Worm (Caenorhabditis elegans): ENCODE measurements around the gene fbxa-151.

- no peak for TF ChIP-seq ama-1 (optimal IDR thresholded peaks at IDR 0.05)
- TF ChIP-seq hmbx-1 (tag; optimal IDR thresholded peaks at IDR 0.05), result no peak
- TF ChIP-seq hmg-4 (GFP tag; optimal IDR thresholded peaks at IDR 0.05), result no peak
- no peak for TF ChIP-seq ceh-13 (GFP tag; optimal IDR thresholded peaks at IDR 0.05)
- TF ChIP-seq tra-4 (tag; optimal IDR thresholded peaks at IDR 0.05), result no peak
- TF ChIP-seq pes-1 (GFP tag; IDR thresholded peaks at IDR 0.05), result no peak
- TF ChIP-seq tbx-37 (GFP tag; conservative IDR thresholded peaks at IDR 0.05), result no peak
- no peak for TF ChIP-seq flt-1 (GFP tag; IDR thresholded peaks at IDR 0.05)
Measured at ce11 chrIII:1271378-1271926, 4.8 kb upstream of the fbxa-151 start, which contains the start of gene fbxa-31.
